Worm (Caenorhabditis elegans) whole organism, L2 larva: ENCODE data around the gene T18D3.6.

Experiments
- ama-1 ChIP-seq: fragments of 150-350 bp; optimal IDR thresholded peaks from 2 replicates; lab custom pipeline; 2018; ENCODE audit warnings: inconsistent platforms
- ceh-82 ChIP-seq: fragments of 150-350 bp; optimal IDR thresholded peaks from 2 replicates; lab custom pipeline; 2014; ENCODE audit warnings: missing biosample characterization, missing genetic modification characterization
- elt-1 ChIP-seq: fragments of 150-350 bp; optimal IDR thresholded peaks from 2 replicates; lab custom pipeline; 2014; ENCODE audit warnings: missing biosample characterization, missing genetic modification characterization
- lin-11 ChIP-seq: fragments of 150-350 bp; sonication (generic microtip); optimal IDR thresholded peaks from 2 replicates; lab custom pipeline; 2014; ENCODE audit warnings: missing biosample characterization, missing genetic modification characterization, inconsistent platforms, mixed read lengths
- lin-13 ChIP-seq: fragments of 150-350 bp; optimal IDR thresholded peaks from 2 replicates; lab custom pipeline; 2014; ENCODE audit warnings: missing biosample characterization, missing genetic modification reagents, missing genetic modification characterization
- lin-39 ChIP-seq: fragments of 150-350 bp; optimal IDR thresholded peaks from 2 replicates; lab custom pipeline; 2014; ENCODE audit warnings: missing biosample characterization, missing genetic modification reagents, missing genetic modification characterization
- lsy-2 ChIP-seq, 2 experiments: fragments of 150-350 bp in 1 of 2; sonication (generic microtip) in 1 of 2; optimal IDR thresholded peaks; 2 replicates each; lab custom pipeline; 2014 to 2017; ENCODE audit warnings: missing biosample characterization in 2 of 2, missing genetic modification characterization in 2 of 2
- mab-5 ChIP-seq: fragments of 150-350 bp; optimal IDR thresholded peaks from 2 replicates; lab custom pipeline; 2014; ENCODE audit warnings: missing biosample characterization, missing genetic modification characterization
- nhr-12 ChIP-seq: fragments of 150-350 bp; optimal IDR thresholded peaks from 2 replicates; lab custom pipeline; 2014; ENCODE audit warnings: missing biosample characterization, missing genetic modification characterization
- nhr-25 ChIP-seq: fragments of 150-350 bp; sonication (generic microtip); optimal IDR thresholded peaks from 3 replicates; lab custom pipeline; 2014; ENCODE audit warnings: missing biosample characterization, missing genetic modification characterization
- skn-1 ChIP-seq: sonication (generic microtip); optimal IDR thresholded peaks from 2 replicates; lab custom pipeline; 2017; ENCODE audit warnings: missing biosample characterization, missing genetic modification characterization
- snpc-4 ChIP-seq: fragments of 150-350 bp; optimal IDR thresholded peaks from 2 replicates; lab custom pipeline; 2014; ENCODE audit warnings: missing biosample characterization, missing genetic modification characterization
- unc-39 ChIP-seq: fragments of 150-350 bp; optimal IDR thresholded peaks from 2 replicates; lab custom pipeline; 2014; ENCODE audit warnings: missing biosample characterization, missing genetic modification characterization

ce11 chrX:12446572-12446971 lies 3.1 kb upstream of the T18D3.6 start:
- TF ChIP-seq lin-11 (tag; lab: Kevin White, UChicago), result no peak
- no peak for TF ChIP-seq mab-5 (tag; lab: Kevin White, UChicago)
- TF ChIP-seq elt-1 (tag; lab: Kevin White, UChicago), result no peak
- no peak for TF ChIP-seq unc-39 (tag; lab: Kevin White, UChicago)
- TF ChIP-seq lin-13 (GFP tag; lab: Kevin White, UChicago), result no peak
- TF ChIP-seq skn-1 (tag; lab: Kevin White, UChicago), result no peak
- no peak for TF ChIP-seq ceh-82 (tag; lab: Kevin White, UChicago)
- TF ChIP-seq ama-1 (lab: Kevin White, UChicago), result no peak
- TF ChIP-seq lin-39 (tag; lab: Kevin White, UChicago), result no peak
- TF ChIP-seq nhr-12 (tag; lab: Kevin White, UChicago), result no peak
- TF ChIP-seq lsy-2 (tag; optimal IDR thresholded peaks at IDR 0.05; lab: Kevin White, UChicago), result no peak
- no peak for TF ChIP-seq snpc-4 (tag; lab: Kevin White, UChicago)
- no peak for TF ChIP-seq nhr-25
